Worm (Caenorhabditis elegans) whole organism, young adult: ENCODE results near the gene R01H10.4.

Source experiments
- B0336.3 ChIP-seq: fragments of 200-800 bp; sonication (Bioruptor generic); IDR thresholded peaks from 2 replicates; pipeline ENCODE4 v1.3.6; 2022; ENCODE audit warnings: missing genetic modification characterization, missing compliant biosample characterization
- Y53G8AR.9 ChIP-seq: fragments of 200-800 bp; sonication (Bioruptor generic); conservative IDR thresholded peaks from 2 replicates; pipeline ENCODE4 v1.3.6; 2022; ENCODE audit warnings: missing genetic modification reagents, missing genetic modification characterization, missing compliant biosample characterization
- ama-1 ChIP-seq, 3 experiments: fragments of 150-350 bp in 1 of 3; sonication (generic microtip) in 2 of 3; optimal IDR thresholded peaks; 2 replicates each; lab custom pipeline; 2014 to 2018; ENCODE audit warnings: missing biosample characterization in 2 of 3, missing genetic modification characterization in 2 of 3, missing genetic modification reagents in 2 of 3
- madf-10 ChIP-seq: sonication (generic microtip); optimal IDR thresholded peaks from 2 replicates; lab custom pipeline; 2016; ENCODE audit warnings: mild to moderate bottlenecking, missing genetic modification characterization, missing compliant biosample characterization
- snpc-4 ChIP-seq, 5 experiments: fragments of 150-350 bp in 1 of 5; sonication (generic microtip) in 4 of 5; optimal IDR thresholded peaks; 2 replicates each; lab custom pipeline; 2014 to 2018; ENCODE audit warnings: missing genetic modification characterization in 5 of 5, missing biosample characterization in 3 of 5, antibody characterized with exemption in 2 of 5, mild to moderate bottlenecking in 2 of 5, missing compliant biosample characterization in 2 of 5, missing genotype in 2 of 5, moderate library complexity in 2 of 5, missing genetic modification reagents in 1 of 5
- somi-1 ChIP-seq: fragments of 200-800 bp; sonication (Bioruptor generic); optimal IDR thresholded peaks from 2 replicates; lab custom pipeline; 2018; ENCODE audit warnings: mild to moderate bottlenecking, missing genetic modification characterization, missing compliant biosample characterization
- zfh-2 ChIP-seq: fragments of 200-800 bp; sonication (Bioruptor generic); conservative IDR thresholded peaks from 2 replicates; pipeline ENCODE4 v1.3.6; 2022; ENCODE audit warnings: missing genetic modification reagents, missing genetic modification characterization, missing compliant biosample characterization
- ztf-3 ChIP-seq: fragments of 200-800 bp; sonication (Bioruptor generic); optimal IDR thresholded peaks from 2 replicates; lab custom pipeline; 2018; ENCODE audit warnings: mild to moderate bottlenecking, missing genetic modification characterization, missing compliant biosample characterization

- no peak for TF ChIP-seq B0336.3 (GFP tag; lab: Robert Waterston, UW)
- TF ChIP-seq ama-1 (optimal IDR thresholded peaks at IDR 0.05; lab: Kevin White, UChicago), result no peak
- no peak for TF ChIP-seq ama-1 (GFP tag; optimal IDR thresholded peaks at IDR 0.05; lab: Kevin White, UChicago)
- TF ChIP-seq zfh-2 (GFP tag; lab: Robert Waterston, UW), result no peak
- no peak for TF ChIP-seq snpc-4 (GFP tag; optimal IDR thresholded peaks at IDR 0.05; lab: Kevin White, UChicago)
- TF ChIP-seq snpc-4 (tag; optimal IDR thresholded peaks at IDR 0.05; lab: Kevin White, UChicago), result no peak
- no peak for TF ChIP-seq Y53G8AR.9 (GFP tag; lab: Robert Waterston, UW)
- TF ChIP-seq somi-1 (GFP tag; lab: Kevin White, UChicago), result no peak
- TF ChIP-seq madf-10 (tag; lab: Kevin White, UChicago), result no peak
- TF ChIP-seq ztf-3 (GFP tag; lab: Kevin White, UChicago), result no peak
These were observed 14.5 kb upstream of the R01H10.4 start for ce11 chrIII:10240073-10240472.
